Fruit fly (Drosophila melanogaster): ENCODE data around the gene ko.

- TF ChIP-seq Eip78C (GFP tag) = peak; percentile 67
- no peak for TF ChIP-seq CG34406 (GFP tag; optimal IDR thresholded peaks at IDR 0.05)
- no peak for TF ChIP-seq OdsH (GFP tag; optimal IDR thresholded peaks at IDR 0.05)
These were observed 65.6 kb downstream of the ko start, which contains the start of gene CG43072 for dm6 chr3L:21065212-21065902.
